Fruit fly (Drosophila melanogaster) whole organism, embryonic: ENCODE data around the gene yellow-f2.

Source experiments
- Ada2b ChIP-seq: fragments of 200-800 bp; sonication (Bioruptor generic); IDR thresholded peaks from 2 replicates; pipeline ENCODE4 v1.3.6; 2022; ENCODE audit warnings: missing biosample characterization, missing genetic modification characterization
- CG10147 ChIP-seq: fragments of 200-800 bp; sonication (Bioruptor generic); optimal IDR thresholded peaks from 2 replicates; lab custom pipeline; 2019; ENCODE audit warnings: missing biosample characterization, mild to moderate bottlenecking, missing genetic modification characterization, moderate library complexity
- CG10274 ChIP-seq: fragments of 200-800 bp; sonication (Bioruptor generic); optimal IDR thresholded peaks from 3 replicates; lab custom pipeline; 2017; ENCODE audit warnings: missing biosample characterization, mild to moderate bottlenecking, missing genetic modification characterization
- CG10959 ChIP-seq: fragments of 200-800 bp; sonication (Bioruptor generic); IDR thresholded peaks from 2 replicates; pipeline ENCODE4 v1.3.6; 2022; ENCODE audit warnings: missing biosample characterization, missing genetic modification characterization
- CG10979 ChIP-seq: fragments of 200-800 bp; sonication (Bioruptor generic); optimal IDR thresholded peaks from 2 replicates; lab custom pipeline; 2018; ENCODE audit warnings: missing biosample characterization, mild to moderate bottlenecking, missing genetic modification characterization, moderate library complexity
- CG12236 ChIP-seq: fragments of 200-800 bp; sonication (Bioruptor generic); optimal IDR thresholded peaks from 2 replicates; lab custom pipeline; 2016; ENCODE audit warnings: missing biosample characterization, missing genetic modification characterization
- CG13775 ChIP-seq: fragments of 200-800 bp; sonication (Bioruptor generic); optimal IDR thresholded peaks from 3 replicates; lab custom pipeline; 2017; ENCODE audit warnings: missing biosample characterization, mild to moderate bottlenecking, missing genetic modification characterization
- CG14860 ChIP-seq: fragments of 200-800 bp; sonication (Bioruptor generic); IDR thresholded peaks from 3 replicates; pipeline ENCODE4 v1.3.6; 2022; ENCODE audit warnings: missing biosample characterization, missing genetic modification characterization; ENCODE audit not compliant: partially characterized antibody
- CG15011 ChIP-seq: fragments of 200-800 bp; sonication (Bioruptor generic); optimal IDR thresholded peaks from 3 replicates; lab custom pipeline; 2018; ENCODE audit warnings: missing biosample characterization, mild to moderate bottlenecking, missing genetic modification characterization
- CG15269 ChIP-seq: fragments of 200-800 bp; sonication (Bioruptor generic); optimal IDR thresholded peaks from 2 replicates; lab custom pipeline; 2018; ENCODE audit warnings: missing biosample characterization, mild to moderate bottlenecking, missing genetic modification characterization, moderate library complexity
- CG1603 ChIP-seq: fragments of 200-800 bp; sonication (Bioruptor generic); optimal IDR thresholded peaks from 2 replicates; lab custom pipeline; 2019; ENCODE audit warnings: missing biosample characterization, mild to moderate bottlenecking, missing genetic modification characterization, moderate library complexity
- CG17361 ChIP-seq: fragments of 200-800 bp; sonication (Bioruptor generic); IDR thresholded peaks from 3 replicates; pipeline ENCODE4 v1.3.6; 2022; ENCODE audit warnings: missing biosample characterization, missing genetic modification characterization
- CG1792 ChIP-seq: fragments of 200-800 bp; sonication (Bioruptor generic); optimal IDR thresholded peaks from 2 replicates; lab custom pipeline; 2016; ENCODE audit warnings: missing biosample characterization, missing genetic modification characterization
- CG18262 ChIP-seq: fragments of 200-800 bp; optimal IDR thresholded peaks from 3 replicates; lab custom pipeline; 2019; ENCODE audit warnings: missing biosample characterization, mild to moderate bottlenecking, missing genetic modification characterization, moderate library complexity
- CG2199 ChIP-seq: fragments of 200-800 bp; sonication (Bioruptor generic); IDR thresholded peaks from 3 replicates; pipeline ENCODE4 v1.3.6; 2022; ENCODE audit warnings: missing biosample characterization, missing genetic modification characterization
- CG33213 ChIP-seq: fragments of 200-800 bp; sonication (Bioruptor generic); optimal IDR thresholded peaks from 3 replicates; lab custom pipeline; 2016; ENCODE audit warnings: missing biosample characterization, missing genetic modification characterization
- CG34224 ChIP-seq: fragments of 200-800 bp; sonication (Bioruptor generic); IDR thresholded peaks from 3 replicates; pipeline ENCODE4 v1.3.6; 2022; ENCODE audit warnings: missing biosample characterization, missing genetic modification characterization; ENCODE audit not compliant: partially characterized antibody
- CG4617 ChIP-seq: fragments of 200-800 bp; sonication (Bioruptor generic); optimal IDR thresholded peaks from 3 replicates; lab custom pipeline; 2016; ENCODE audit warnings: missing biosample characterization, missing genetic modification characterization, borderline replicate concordance
- CG4730 ChIP-seq: fragments of 200-800 bp; sonication (Bioruptor generic); IDR thresholded peaks from 2 replicates; pipeline ENCODE4 v1.3.6; 2022; ENCODE audit warnings: missing biosample characterization, missing genetic modification characterization
- CG6765 ChIP-seq: fragments of 200-800 bp; sonication (Bioruptor generic); optimal IDR thresholded peaks from 3 replicates; lab custom pipeline; 2017; ENCODE audit warnings: missing biosample characterization, mild to moderate bottlenecking, missing genetic modification characterization
- CG6854 ChIP-seq: fragments of 200-800 bp; sonication (Bioruptor generic); optimal IDR thresholded peaks from 3 replicates; lab custom pipeline; 2017; ENCODE audit warnings: missing biosample characterization, mild to moderate bottlenecking, missing genetic modification characterization
- CG7839 ChIP-seq: fragments of 200-800 bp; sonication (Bioruptor generic); optimal IDR thresholded peaks from 3 replicates; lab custom pipeline; 2018; ENCODE audit warnings: missing biosample characterization, mild to moderate bottlenecking, missing genetic modification characterization, moderate library complexity
- CG8388 ChIP-seq: fragments of 200-800 bp; sonication (Bioruptor generic); optimal IDR thresholded peaks from 2 replicates; lab custom pipeline; 2019; ENCODE audit warnings: missing biosample characterization, mild to moderate bottlenecking, missing genetic modification characterization, moderate library complexity
- CG9215 ChIP-seq: fragments of 200-800 bp; sonication (Bioruptor generic); IDR thresholded peaks from 2 replicates; pipeline ENCODE4 v1.3.6; 2022; ENCODE audit warnings: missing biosample characterization, missing genetic modification characterization
- CG9437 ChIP-seq: fragments of 200-800 bp; sonication (Bioruptor generic); optimal IDR thresholded peaks from 2 replicates; lab custom pipeline; 2018; ENCODE audit warnings: missing biosample characterization, mild to moderate bottlenecking, missing genetic modification characterization
- CG9727 ChIP-seq: fragments of 200-800 bp; sonication (Bioruptor generic); optimal IDR thresholded peaks from 3 replicates; lab custom pipeline; 2017; ENCODE audit warnings: missing biosample characterization, mild to moderate bottlenecking, missing genetic modification characterization
- CHES-1-like ChIP-seq: fragments of 200-800 bp; sonication (Bioruptor generic); optimal IDR thresholded peaks from 2 replicates; lab custom pipeline; 2016; ENCODE audit warnings: missing biosample characterization, missing genetic modification characterization
- Dek ChIP-seq: fragments of 200-800 bp; sonication (Bioruptor generic); optimal IDR thresholded peaks from 3 replicates; lab custom pipeline; 2019; ENCODE audit warnings: missing biosample characterization, mild to moderate bottlenecking, missing genetic modification characterization, moderate library complexity
- Dip2 ChIP-seq: fragments of 200-800 bp; sonication (Bioruptor generic); IDR thresholded peaks from 2 replicates; pipeline ENCODE4 v1.3.6; 2022; ENCODE audit warnings: missing biosample characterization, missing genetic modification characterization
- ERR ChIP-seq: fragments of 200-800 bp; sonication (Bioruptor generic); optimal IDR thresholded peaks from 2 replicates; lab custom pipeline; 2016; ENCODE audit warnings: missing biosample characterization, missing genetic modification characterization
- Ets97D ChIP-seq: fragments of 200-800 bp; sonication (Bioruptor generic); optimal IDR thresholded peaks from 3 replicates; lab custom pipeline; 2016; ENCODE audit warnings: missing biosample characterization, missing genetic modification characterization
- Hr51 ChIP-seq, 2 experiments: fragments of 200-800 bp; sonication (Bioruptor generic); optimal IDR thresholded peaks; 2 replicates in 1 of 2; 3 replicates in 1 of 2; lab custom pipeline; 2016 to 2018; ENCODE audit warnings: missing biosample characterization in 2 of 2, missing genetic modification characterization in 2 of 2, mild to moderate bottlenecking in 1 of 2, moderate library complexity in 1 of 2
- MTF-1 ChIP-seq: fragments of 200-800 bp; sonication (Bioruptor generic); optimal IDR thresholded peaks from 2 replicates; lab custom pipeline; 2018; ENCODE audit warnings: missing biosample characterization, mild to moderate bottlenecking, missing genetic modification characterization, borderline replicate concordance
- Neu2 ChIP-seq: fragments of 200-800 bp; sonication (Bioruptor generic); optimal IDR thresholded peaks from 3 replicates; lab custom pipeline; 2016; ENCODE audit warnings: missing biosample characterization, missing genetic modification characterization, borderline replicate concordance
- Nf-YA ChIP-seq: fragments of 200-800 bp; sonication (Bioruptor generic); IDR thresholded peaks from 2 replicates; pipeline ENCODE4 v1.3.6; 2022; ENCODE audit warnings: missing biosample characterization, missing genetic modification characterization
- Optix ChIP-seq: fragments of 200-800 bp; sonication (Bioruptor generic); IDR thresholded peaks from 3 replicates; pipeline ENCODE4 v1.3.6; 2022; ENCODE audit warnings: missing biosample characterization, missing genetic modification characterization
- Poxn ChIP-seq: fragments of 200-800 bp; sonication (Bioruptor generic); IDR thresholded peaks from 2 replicates; pipeline ENCODE4 v1.3.6; 2022; ENCODE audit warnings: missing biosample characterization, missing genetic modification characterization
- ab ChIP-seq: fragments of 200-800 bp; sonication (Bioruptor generic); optimal IDR thresholded peaks from 2 replicates; lab custom pipeline; 2016; ENCODE audit warnings: missing biosample characterization, missing genetic modification characterization
- dimm ChIP-seq: fragments of 200-800 bp; sonication (Bioruptor generic); IDR thresholded peaks from 2 replicates; pipeline ENCODE4 v1.3.6; 2022; ENCODE audit warnings: missing biosample characterization, missing genetic modification characterization
- en ChIP-seq: fragments of 200-800 bp; sonication (Bioruptor generic); optimal IDR thresholded peaks from 2 replicates; lab custom pipeline; 2016; ENCODE audit warnings: missing biosample characterization, missing genetic modification characterization
- fd3F ChIP-seq: fragments of 200-800 bp; sonication (Bioruptor generic); optimal IDR thresholded peaks from 2 replicates; lab custom pipeline; 2018; ENCODE audit warnings: missing biosample characterization, mild to moderate bottlenecking, missing genetic modification characterization, moderate library complexity
- gem ChIP-seq: fragments of 200-800 bp; sonication (Bioruptor generic); optimal IDR thresholded peaks from 2 replicates; lab custom pipeline; 2019; ENCODE audit warnings: missing biosample characterization, mild to moderate bottlenecking, missing genetic modification characterization, moderate library complexity
- ind ChIP-seq: fragments of 200-800 bp; sonication (Bioruptor generic); optimal IDR thresholded peaks from 3 replicates; lab custom pipeline; 2016; ENCODE audit warnings: missing biosample characterization, missing genetic modification characterization
- odd ChIP-seq: fragments of 200-800 bp; sonication (Bioruptor generic); optimal IDR thresholded peaks from 2 replicates; lab custom pipeline; 2017; ENCODE audit warnings: missing biosample characterization, mild to moderate bottlenecking, missing genetic modification characterization
- pho ChIP-seq: fragments of 200-800 bp; sonication (Bioruptor generic); optimal IDR thresholded peaks from 2 replicates; lab custom pipeline; 2016; ENCODE audit warnings: missing biosample characterization, missing genetic modification characterization
- shn ChIP-seq: fragments of 200-800 bp; sonication (Bioruptor generic); optimal IDR thresholded peaks from 3 replicates; lab custom pipeline; 2016; ENCODE audit warnings: missing biosample characterization, missing genetic modification characterization
- stc ChIP-seq: fragments of 200-800 bp; sonication (Bioruptor generic); IDR thresholded peaks from 2 replicates; pipeline ENCODE4 v1.3.6; 2022; ENCODE audit warnings: missing biosample characterization, missing genetic modification characterization
- tna ChIP-seq: fragments of 200-800 bp; sonication (Bioruptor generic); IDR thresholded peaks from 2 replicates; pipeline ENCODE4 v1.3.6; 2022; ENCODE audit warnings: missing biosample characterization, missing genetic modification characterization; ENCODE audit not compliant: partially characterized antibody
- toy ChIP-seq: fragments of 200-800 bp; sonication (Bioruptor generic); IDR thresholded peaks from 2 replicates; pipeline ENCODE4 v1.3.6; 2022; ENCODE audit warnings: missing biosample characterization, missing genetic modification characterization
- zfh2 ChIP-seq: fragments of 200-800 bp; sonication (Bioruptor generic); optimal IDR thresholded peaks from 2 replicates; lab custom pipeline; 2016; ENCODE audit warnings: missing biosample characterization, missing genetic modification characterization

yellow-f2 gene

DNA sequence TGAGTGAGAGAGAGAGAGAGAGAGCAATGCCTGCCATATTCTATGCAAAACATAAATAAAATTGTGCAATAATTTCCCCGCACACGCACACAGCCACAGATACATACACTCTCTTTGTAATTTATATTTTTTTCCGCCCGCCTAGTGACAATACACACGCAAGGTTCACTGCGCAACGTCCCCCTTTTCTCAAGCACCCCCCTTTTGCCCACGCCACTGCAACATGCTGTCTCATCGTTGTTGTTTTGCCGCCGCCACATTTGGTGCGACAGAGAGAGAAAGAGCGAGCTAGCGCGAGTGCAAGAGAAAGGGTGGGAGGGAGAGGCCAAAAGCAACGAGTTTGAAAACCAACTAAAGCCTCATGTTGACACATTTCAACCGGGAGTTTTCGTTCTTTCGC lies 17.4 kb upstream of the yellow-f2 start (continued):
- TF ChIP-seq Poxn (no peak), dimm (GFP tag; lab: Robert Waterston, UW) (0 out of 2 replicates have a peak, but pooled peaks have one; percentile 16), MTF-1 (GFP tag; lab: Kevin White, UChicago) (peak; percentile 39), stc (peak; percentile 41; the same call in 1 of the 2 replicates), CG13775 (GFP tag; lab: Kevin White, UChicago) (peak; percentile 41), ERR (GFP tag; lab: Kevin White, UChicago) (peak; percentile 58), CG17361 (GFP tag; lab: Robert Waterston, UW) (no peak), Ada2b (GFP tag; lab: Robert Waterston, UW) (peak; percentile 77), CG15269 (tag; lab: Kevin White, UChicago) (no peak), odd (peak; percentile 7), CG9727 (GFP tag; lab: Kevin White, UChicago) (peak; percentile 44), CG1603 (tag; lab: Kevin White, UChicago) (peak; percentile 72), CG4617 (GFP tag; lab: Kevin White, UChicago) (no peak), fd3F (no peak), CG6854 (GFP tag; lab: Kevin White, UChicago) (no peak), Ets97D (peak; percentile 29), CG1792 (no peak), CG9437 (GFP tag; lab: Kevin White, UChicago) (peak; percentile 5), CG10959 (GFP tag; lab: Robert Waterston, UW) (no peak), CHES-1-like (GFP tag; lab: Kevin White, UChicago) (peak; percentile 66), Optix (GFP tag; lab: Robert Waterston, UW) (peak; percentile 71; the same call in 2 of the 3 replicates), CG34224 (no peak), zfh2 (GFP tag; lab: Kevin White, UChicago) (peak; percentile 78), CG7839 (tag; lab: Kevin White, UChicago) (peak; percentile 56), Nf-YA (GFP tag; lab: Robert Waterston, UW) (0 out of 2 replicates have a peak, but pooled peaks have one; percentile 27), Dek (tag; lab: Kevin White, UChicago) (peak; percentile 0), CG8388 (GFP tag; lab: Kevin White, UChicago) (no peak), toy (GFP tag; lab: Robert Waterston, UW) (0 out of 2 replicates have a peak, but pooled peaks have one; percentile 13), Dip2 (GFP tag; lab: Robert Waterston, UW) (no peak), Neu2 (GFP tag; lab: Kevin White, UChicago) (no peak), CG14860 (GFP tag; lab: Robert Waterston, UW) (no peak), CG18262 (tag; lab: Kevin White, UChicago) (peak; percentile 40), shn (GFP tag; lab: Kevin White, UChicago) (peak; percentile 22), tna (no peak), CG2199 (GFP tag; lab: Robert Waterston, UW) (peak; percentile 76; the same call in 1 of the 3 replicates), CG9215 (GFP tag; lab: Robert Waterston, UW) (peak; percentile 23; the same call in 1 of the 2 replicates), CG10979 (peak; percentile 47), CG4730 (0 out of 2 replicates have a peak, but pooled peaks have one; percentile 31), Hr51 (GFP tag; optimal IDR thresholded peaks at IDR 0.05; lab: Kevin White, UChicago) (peak; percentile 52 to 69), pho (GFP tag; lab: Kevin White, UChicago) (peak; percentile 70), CG6765 (peak; percentile 46), en (GFP tag; lab: Kevin White, UChicago) (no peak), CG10274 (GFP tag; lab: Kevin White, UChicago) (no peak), CG15011 (GFP tag; lab: Kevin White, UChicago) (no peak), gem (tag; lab: Kevin White, UChicago) (no peak), CG33213 (peak; percentile 37), ab (GFP tag; lab: Kevin White, UChicago) (peak; percentile 31), CG10147 (GFP tag; lab: Kevin White, UChicago) (peak; percentile 43), ind (GFP tag; lab: Kevin White, UChicago) (peak; percentile 60), CG12236 (no peak)
